Worm (Caenorhabditis elegans) whole organism, late embryonic: ENCODE measurements around the gene T28B11.1.

Source experiments
- C08G9.2 ChIP-seq: sonication (generic microtip); optimal IDR thresholded peaks from 2 replicates; lab custom pipeline; 2016; ENCODE audit warnings: mild to moderate bottlenecking, missing genetic modification characterization, moderate library complexity, missing compliant biosample characterization
- F13H6.1 ChIP-seq: sonication (generic microtip); optimal IDR thresholded peaks from 2 replicates; lab custom pipeline; 2016; ENCODE audit warnings: missing genetic modification characterization, missing compliant biosample characterization
- T23F11.4 ChIP-seq: fragments of 200-800 bp; sonication (Bioruptor generic); optimal IDR thresholded peaks from 2 replicates; lab custom pipeline; 2018; ENCODE audit warnings: mild to moderate bottlenecking, missing genetic modification characterization, missing compliant biosample characterization
- Y22D7AL.16 ChIP-seq: sonication (generic microtip); optimal IDR thresholded peaks from 2 replicates; lab custom pipeline; 2016; ENCODE audit warnings: missing genetic modification characterization, missing compliant biosample characterization
- ahr-1 ChIP-seq: sonication (generic microtip); optimal IDR thresholded peaks from 2 replicates; lab custom pipeline; 2016; ENCODE audit warnings: missing genetic modification characterization, missing compliant biosample characterization
- ama-1 ChIP-seq: fragments of 150-350 bp; optimal IDR thresholded peaks from 2 replicates; lab custom pipeline; 2014
- ceh-14 ChIP-seq: sonication (generic microtip); optimal IDR thresholded peaks from 2 replicates; lab custom pipeline; 2016; ENCODE audit warnings: missing genotype, missing genetic modification characterization, missing compliant biosample characterization
- ceh-18 ChIP-seq: sonication (generic microtip); optimal IDR thresholded peaks from 2 replicates; lab custom pipeline; 2016; ENCODE audit warnings: missing genetic modification characterization, missing compliant biosample characterization
- ceh-19 ChIP-seq: fragments of 200-800 bp; sonication (Bioruptor generic); optimal IDR thresholded peaks from 2 replicates; lab custom pipeline; 2018; ENCODE audit warnings: mild to moderate bottlenecking, missing genetic modification characterization, missing compliant biosample characterization
- ceh-24 ChIP-seq: sonication (generic microtip); optimal IDR thresholded peaks from 2 replicates; lab custom pipeline; 2016; ENCODE audit warnings: mild to moderate bottlenecking, missing genetic modification characterization, missing compliant biosample characterization
- ceh-30 ChIP-seq: fragments of 150-350 bp; optimal IDR thresholded peaks from 2 replicates; lab custom pipeline; 2014; ENCODE audit warnings: missing biosample characterization, missing genetic modification characterization
- ceh-31 ChIP-seq: sonication (generic microtip); optimal IDR thresholded peaks from 2 replicates; lab custom pipeline; 2016; ENCODE audit warnings: missing genetic modification characterization, missing compliant biosample characterization
- ceh-45 ChIP-seq: fragments of 200-800 bp; sonication (Bioruptor generic); IDR thresholded peaks from 2 replicates; pipeline ENCODE4 v1.3.6; 2022; ENCODE audit warnings: missing genetic modification reagents, missing genetic modification characterization, missing compliant biosample characterization
- ceh-6 ChIP-seq: fragments of 200-800 bp; sonication (Bioruptor generic); optimal IDR thresholded peaks from 2 replicates; lab custom pipeline; 2018; ENCODE audit warnings: mild to moderate bottlenecking, missing genetic modification characterization, missing compliant biosample characterization
- che-1 ChIP-seq: sonication (generic microtip); optimal IDR thresholded peaks from 2 replicates; lab custom pipeline; 2016; ENCODE audit warnings: mild to moderate bottlenecking, missing genetic modification characterization, missing compliant biosample characterization
- dmd-4 ChIP-seq: sonication (generic microtip); optimal IDR thresholded peaks from 2 replicates; lab custom pipeline; 2016; ENCODE audit warnings: borderline replicate concordance, missing genetic modification characterization, missing compliant biosample characterization
- elt-2 ChIP-seq: sonication (generic microtip); optimal IDR thresholded peaks from 2 replicates; lab custom pipeline; 2016; ENCODE audit warnings: missing genetic modification reagents, missing genetic modification characterization, missing compliant biosample characterization
- elt-4 ChIP-seq: sonication (generic microtip); optimal IDR thresholded peaks from 2 replicates; lab custom pipeline; 2016; ENCODE audit warnings: missing genetic modification characterization, missing compliant biosample characterization
- ets-4 ChIP-seq: sonication (generic microtip); optimal IDR thresholded peaks from 2 replicates; lab custom pipeline; 2016; ENCODE audit warnings: missing genetic modification characterization, missing compliant biosample characterization
- eyg-1 ChIP-seq: sonication (generic microtip); optimal IDR thresholded peaks from 2 replicates; lab custom pipeline; 2016; ENCODE audit warnings: missing genotype, missing genetic modification characterization, missing compliant biosample characterization
- fax-1 ChIP-seq: sonication (generic microtip); optimal IDR thresholded peaks from 2 replicates; lab custom pipeline; 2016; ENCODE audit warnings: missing genotype, missing genetic modification characterization, missing compliant biosample characterization
- fkh-10 ChIP-seq: fragments of 150-350 bp; optimal IDR thresholded peaks from 2 replicates; lab custom pipeline; 2014; ENCODE audit warnings: missing biosample characterization, missing genetic modification reagents, missing genetic modification characterization
- fkh-6 ChIP-seq: sonication (generic microtip); optimal IDR thresholded peaks from 2 replicates; lab custom pipeline; 2016; ENCODE audit warnings: missing genetic modification characterization, missing compliant biosample characterization
- gmeb-2 ChIP-seq: sonication (generic microtip); optimal IDR thresholded peaks from 2 replicates; lab custom pipeline; 2016; ENCODE audit warnings: missing genetic modification characterization, inconsistent platforms, missing compliant biosample characterization
- hlh-15 ChIP-seq: sonication (generic microtip); optimal IDR thresholded peaks from 2 replicates; lab custom pipeline; 2016; ENCODE audit warnings: missing genetic modification characterization, missing compliant biosample characterization
- hlh-6 ChIP-seq: sonication (generic microtip); optimal IDR thresholded peaks from 2 replicates; lab custom pipeline; 2016; ENCODE audit warnings: missing genotype, missing genetic modification characterization, missing compliant biosample characterization
- hlh-8 ChIP-seq: sonication (generic microtip); optimal IDR thresholded peaks from 2 replicates; lab custom pipeline; 2016; ENCODE audit warnings: missing genotype, missing genetic modification characterization, missing compliant biosample characterization
- madf-2 ChIP-seq: sonication (generic microtip); optimal IDR thresholded peaks from 2 replicates; lab custom pipeline; 2017; ENCODE audit warnings: missing genetic modification characterization, missing compliant biosample characterization
- mec-3 ChIP-seq: sonication (generic microtip); optimal IDR thresholded peaks from 2 replicates; lab custom pipeline; 2016; ENCODE audit warnings: borderline replicate concordance, missing genetic modification characterization, missing compliant biosample characterization
- nfya-1 ChIP-seq: sonication (generic microtip); optimal IDR thresholded peaks from 2 replicates; lab custom pipeline; 2017; ENCODE audit warnings: missing genetic modification characterization, mild to moderate bottlenecking, missing compliant biosample characterization, antibody characterized with exemption, moderate library complexity
- nhr-11 ChIP-seq: fragments of 150-350 bp; optimal IDR thresholded peaks from 2 replicates; lab custom pipeline; 2014; ENCODE audit warnings: missing biosample characterization, missing genetic modification characterization
- nhr-232 ChIP-seq: sonication (generic microtip); optimal IDR thresholded peaks from 2 replicates; lab custom pipeline; 2016; ENCODE audit warnings: missing genetic modification characterization, missing compliant biosample characterization
- pax-1 ChIP-seq: fragments of 150-350 bp; optimal IDR thresholded peaks from 2 replicates; lab custom pipeline; 2014; ENCODE audit warnings: missing biosample characterization, missing genetic modification characterization
- pha-4 ChIP-seq: fragments of 150-350 bp; optimal IDR thresholded peaks from 2 replicates; lab custom pipeline; 2018; ENCODE audit warnings: missing biosample characterization, missing genetic modification reagents, missing genetic modification characterization
- pqm-1 ChIP-seq: sonication (generic microtip); optimal IDR thresholded peaks from 2 replicates; lab custom pipeline; 2016; ENCODE audit warnings: missing genetic modification characterization, missing compliant biosample characterization
- pros-1 ChIP-seq: fragments of 150-350 bp; optimal IDR thresholded peaks from 2 replicates; lab custom pipeline; 2014; ENCODE audit warnings: missing biosample characterization, missing genetic modification reagents, missing genetic modification characterization
- sox-4 ChIP-seq: sonication (generic microtip); optimal IDR thresholded peaks from 2 replicates; lab custom pipeline; 2017; ENCODE audit warnings: mild to moderate bottlenecking, missing genetic modification characterization, inconsistent platforms, missing compliant biosample characterization
- syd-9 ChIP-seq: sonication (generic microtip); optimal IDR thresholded peaks from 2 replicates; lab custom pipeline; 2016; ENCODE audit warnings: mild to moderate bottlenecking, missing genetic modification characterization, moderate library complexity, missing compliant biosample characterization
- tbx-2 ChIP-seq: sonication (generic microtip); optimal IDR thresholded peaks from 2 replicates; lab custom pipeline; 2016; ENCODE audit warnings: missing genetic modification characterization, missing compliant biosample characterization
- unc-42 ChIP-seq: sonication (generic microtip); optimal IDR thresholded peaks from 2 replicates; lab custom pipeline; 2016; ENCODE audit warnings: missing genotype, missing genetic modification characterization, missing compliant biosample characterization
- unc-55 ChIP-seq: sonication (generic microtip); optimal IDR thresholded peaks from 2 replicates; lab custom pipeline; 2017; ENCODE audit warnings: missing biosample characterization, missing genetic modification reagents, missing genetic modification characterization
- unc-86 ChIP-seq: sonication (generic microtip); optimal IDR thresholded peaks from 2 replicates; lab custom pipeline; 2016; ENCODE audit warnings: missing genetic modification characterization, missing compliant biosample characterization
- zip-5 ChIP-seq: sonication (generic microtip); optimal IDR thresholded peaks from 2 replicates; lab custom pipeline; 2016; ENCODE audit warnings: missing genetic modification characterization, missing compliant biosample characterization

The T28B11.1 gene

ce11 chrV:10762695-10763094, 30.5 kb upstream of the T28B11.1 start, which contains the start of gene sre-6:
TSS of gene sre-6 (minus strand) at chrV:10762795.
- TF ChIP-seq T23F11.4 (GFP tag; lab: Kevin White, UChicago) (no peak), unc-55 (GFP tag; lab: Kevin White, UChicago) (no peak), unc-42 (no peak), hlh-15 (no peak), hlh-8 (no peak), pros-1 (tag; lab: Kevin White, UChicago) (no peak), nhr-11 (tag; lab: Kevin White, UChicago) (no peak), ahr-1 (tag; lab: Kevin White, UChicago) (no peak), C08G9.2 (tag; lab: Kevin White, UChicago) (no peak), gmeb-2 (no peak), zip-5 (tag; lab: Kevin White, UChicago) (no peak), nhr-232 (no peak), ceh-6 (GFP tag; lab: Kevin White, UChicago) (no peak), ceh-18 (tag; lab: Kevin White, UChicago) (no peak), syd-9 (tag; lab: Kevin White, UChicago) (no peak), unc-86 (tag; lab: Kevin White, UChicago) (no peak), pqm-1 (tag; lab: Kevin White, UChicago) (no peak), fax-1 (no peak), pha-4 (tag; lab: Kevin White, UChicago) (no peak)

DNA sequence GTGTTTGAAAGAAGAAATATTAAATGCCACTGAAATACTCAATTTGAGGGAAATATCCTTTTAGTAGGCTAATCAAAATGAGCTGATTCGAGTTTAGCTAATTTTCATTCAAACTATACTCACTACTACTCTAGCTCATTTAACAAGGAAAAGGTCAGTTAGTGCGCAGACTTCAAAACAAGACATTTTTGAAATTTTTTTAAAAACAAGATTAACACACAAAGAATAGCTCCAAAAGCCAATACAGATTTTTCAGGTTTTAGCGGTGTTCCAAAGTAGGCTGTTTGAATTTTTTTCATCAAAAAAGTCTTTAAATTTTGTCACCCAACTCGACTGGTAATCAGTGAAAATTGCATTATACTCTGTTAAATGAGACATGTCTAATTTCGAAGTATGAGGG, 28.6 kb upstream of the T28B11.1 start:
- TF ChIP-seq elt-4 (tag; lab: Kevin White, UChicago): no peak
- no peak for TF ChIP-seq madf-2 (tag; lab: Kevin White, UChicago)
- no peak for TF ChIP-seq ama-1 (lab: Kevin White, UChicago)
- TF ChIP-seq unc-42: no peak
- no peak for TF ChIP-seq tbx-2 (tag; lab: Kevin White, UChicago)
- TF ChIP-seq elt-2 (tag; lab: Kevin White, UChicago): no peak
- TF ChIP-seq ceh-45 (GFP tag; lab: Robert Waterston, UW): no peak
- no peak for TF ChIP-seq pax-1 (tag; lab: Kevin White, UChicago)
- TF ChIP-seq Y22D7AL.16 (tag; lab: Kevin White, UChicago): no peak
- TF ChIP-seq ceh-31 (tag; lab: Kevin White, UChicago): no peak
- no peak for TF ChIP-seq pha-4 (tag; lab: Kevin White, UChicago)
- TF ChIP-seq hlh-15: no peak

DNA sequence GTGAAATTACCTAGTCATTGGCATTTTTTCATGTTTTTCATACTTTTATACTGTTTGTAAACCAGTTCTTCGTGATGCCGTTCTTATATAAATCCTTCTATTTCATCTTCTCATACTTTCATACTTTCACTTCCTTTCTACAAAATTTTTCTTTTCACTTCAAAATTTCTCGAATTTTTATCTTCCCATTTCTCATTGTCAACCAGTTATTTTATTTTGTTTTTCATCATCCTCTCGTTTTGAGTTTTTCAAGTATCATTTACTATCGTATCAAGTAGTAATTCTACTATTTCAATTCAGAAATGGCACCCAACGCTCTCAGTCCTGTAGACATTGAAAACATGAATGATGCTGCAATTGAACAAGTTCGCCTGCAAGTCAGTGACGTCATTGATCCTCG, 26.4 kb upstream of the T28B11.1 start, which contains the start of gene F28H7.8:
Gene F28H7.8, plus strand, starts transcription at position 301 of the 400 bp plus-strand sequence.
- no peak for TF ChIP-seq fkh-10
- TF ChIP-seq hlh-6 (tag; lab: Kevin White, UChicago): no peak
- no peak for TF ChIP-seq elt-2 (tag; lab: Kevin White, UChicago)
- TF ChIP-seq nhr-11 (tag; lab: Kevin White, UChicago): no peak
- TF ChIP-seq tbx-2 (tag; lab: Kevin White, UChicago): no peak
- TF ChIP-seq pha-4 (tag; lab: Kevin White, UChicago): no peak
- TF ChIP-seq ceh-30 (tag; lab: Kevin White, UChicago): no peak
- TF ChIP-seq dmd-4 (tag; lab: Kevin White, UChicago): no peak
- TF ChIP-seq unc-55 (GFP tag; lab: Kevin White, UChicago): no peak
- TF ChIP-seq ceh-14 (tag; lab: Kevin White, UChicago): no peak
- no peak for TF ChIP-seq elt-4 (tag; lab: Kevin White, UChicago)
- TF ChIP-seq zip-5 (tag; lab: Kevin White, UChicago): no peak

- TF ChIP-seq ets-4 (tag; lab: Kevin White, UChicago) (no peak), F13H6.1 (no peak), sox-4 (tag; lab: Kevin White, UChicago) (no peak), eyg-1 (tag; lab: Kevin White, UChicago) (no peak), nfya-1 (no peak), pax-1 (tag; lab: Kevin White, UChicago) (no peak), ceh-19 (GFP tag; lab: Kevin White, UChicago) (no peak), ahr-1 (tag; lab: Kevin White, UChicago) (no peak), nhr-11 (tag; lab: Kevin White, UChicago) (no peak), che-1 (tag; lab: Kevin White, UChicago) (no peak), mec-3 (tag; lab: Kevin White, UChicago) (no peak), elt-2 (tag; lab: Kevin White, UChicago) (no peak), ceh-24 (no peak), T23F11.4 (GFP tag; lab: Kevin White, UChicago) (no peak), fkh-6 (no peak)
Observed at ce11 chrV:10757128-10757527, 24.9 kb upstream of the T28B11.1 start.
